Fruit fly (Drosophila melanogaster) Kc167 (cell line): ENCODE data around the gene 14-3-3epsilon.

Source experiments
- insv ChIP-seq: fragments of >200 bp; optimal IDR thresholded peaks from 3 replicates; lab custom pipeline; 2018; ENCODE audit warnings: missing external identifiers
- ttk ChIP-seq: sonication (Bioruptor generic); optimal IDR thresholded peaks from 2 replicates; lab custom pipeline; 2017; ENCODE audit warnings: missing external identifiers

DNA sequence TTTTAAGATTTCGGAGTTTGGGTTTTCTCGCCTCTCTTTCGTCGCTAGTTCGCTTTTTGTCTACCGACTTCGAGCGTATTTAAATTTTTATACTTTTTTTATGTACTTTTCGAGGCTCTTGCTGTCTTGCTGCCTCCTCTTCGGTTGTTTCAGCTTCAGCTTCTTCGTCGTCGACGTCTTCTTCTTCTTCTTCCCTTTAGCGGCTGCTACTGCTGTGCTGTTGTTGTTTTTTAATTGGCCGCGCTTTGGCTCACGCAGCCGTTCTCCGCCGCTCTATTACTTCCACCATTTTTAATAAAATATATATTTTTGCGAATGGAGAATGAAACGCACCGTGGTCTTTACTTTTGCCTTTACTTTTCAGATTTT, 45.7 kb upstream of the 14-3-3epsilon start:
- TF ChIP-seq insv (lab: Kevin White, UChicago): no peak
- TF ChIP-seq ttk (lab: Kevin White, UChicago): no peak
